Worm (Caenorhabditis elegans): ENCODE measurements around the gene cht-3.

ce11 chrIV:6954682-6955081 is 48.7 kb upstream of the cht-3 start:
- TF ChIP-seq dao-5 (tag; optimal IDR thresholded peaks at IDR 0.05) = no peak
- TF ChIP-seq W03F9.2 (tag; optimal IDR thresholded peaks at IDR 0.05) = no peak
